Worm (Caenorhabditis elegans) whole organism, L1 larva: ENCODE measurements around the gene dmsr-4.

Experiments
- C04F5.9 ChIP-seq: sonication (generic microtip); optimal IDR thresholded peaks from 2 replicates; lab custom pipeline; 2016; ENCODE audit warnings: missing genetic modification characterization, missing compliant biosample characterization
- C16A3.4 ChIP-seq: fragments of 150-350 bp; optimal IDR thresholded peaks from 2 replicates; lab custom pipeline; 2014; ENCODE audit warnings: missing biosample characterization, missing genetic modification characterization
- C34B4.2 ChIP-seq: sonication (generic microtip); optimal IDR thresholded peaks from 2 replicates; lab custom pipeline; 2017; ENCODE audit warnings: mild to moderate bottlenecking, missing genetic modification characterization, missing compliant biosample characterization
- alr-1 ChIP-seq: fragments of 200-800 bp; sonication (Bioruptor generic); optimal IDR thresholded peaks from 2 replicates; lab custom pipeline; 2018; ENCODE audit warnings: borderline replicate concordance, mild to moderate bottlenecking, missing genetic modification characterization, missing compliant biosample characterization
- ama-1 ChIP-seq: fragments of 150-350 bp; optimal IDR thresholded peaks from 2 replicates; lab custom pipeline; 2014
- blmp-1 ChIP-seq: fragments of 150-350 bp; optimal IDR thresholded peaks from 2 replicates; lab custom pipeline; 2014; ENCODE audit warnings: missing biosample characterization, missing genetic modification characterization
- ceh-63 ChIP-seq: fragments of 200-800 bp; sonication (Bioruptor generic); optimal IDR thresholded peaks from 2 replicates; lab custom pipeline; 2018; ENCODE audit warnings: mild to moderate bottlenecking, missing genetic modification characterization, missing compliant biosample characterization
- ceh-82 ChIP-seq, 3 experiments: fragments of 150-350 bp in 1 of 3; sonication (generic microtip) in 2 of 3; optimal IDR thresholded peaks; 2 replicates each; lab custom pipeline; 2014 to 2017; ENCODE audit warnings: missing biosample characterization in 3 of 3, missing genetic modification characterization in 3 of 3
- ceh-88 ChIP-seq: fragments of 200-800 bp; sonication (Bioruptor generic); IDR thresholded peaks from 2 replicates; pipeline ENCODE4 v1.3.6; 2022; ENCODE audit warnings: missing genetic modification characterization, missing compliant biosample characterization
- ceh-90 ChIP-seq: sonication (generic microtip); optimal IDR thresholded peaks from 2 replicates; lab custom pipeline; 2016; ENCODE audit warnings: missing genetic modification characterization, missing compliant biosample characterization
- dpl-1 ChIP-seq, 3 experiments: fragments of 150-350 bp in 2 of 3; sonication (generic microtip) in 1 of 3; optimal IDR thresholded peaks; 2 replicates each; lab custom pipeline; 2014 to 2017; ENCODE audit warnings: missing biosample characterization in 3 of 3, missing genetic modification characterization in 3 of 3, missing genetic modification reagents in 3 of 3
- efl-1 ChIP-seq, 4 experiments: fragments of 150-350 bp; optimal IDR thresholded peaks in 3 of 4; peaks in 1 of 4; 1 replicate in 1 of 4; 2 replicates in 3 of 4; lab custom pipeline; 2014; ENCODE audit warnings: missing biosample characterization in 2 of 4, missing genetic modification characterization in 2 of 4, missing genetic modification reagents in 2 of 4
- efl-3 ChIP-seq: fragments of 200-800 bp; sonication (Bioruptor generic); optimal IDR thresholded peaks from 2 replicates; lab custom pipeline; 2018; ENCODE audit warnings: mild to moderate bottlenecking, missing genetic modification characterization, missing compliant biosample characterization
- fkh-8 ChIP-seq: sonication (generic microtip); optimal IDR thresholded peaks from 2 replicates; lab custom pipeline; 2016; ENCODE audit warnings: mild to moderate bottlenecking, missing genetic modification characterization, missing compliant biosample characterization
- fos-1 ChIP-seq: fragments of 150-350 bp; optimal IDR thresholded peaks from 2 replicates; lab custom pipeline; 2014; ENCODE audit warnings: missing biosample characterization, missing genetic modification characterization
- grh-1 ChIP-seq: fragments of 200-800 bp; sonication (Bioruptor generic); IDR thresholded peaks from 2 replicates; pipeline ENCODE4 v1.3.6; 2022; ENCODE audit warnings: missing genetic modification reagents, missing genetic modification characterization, missing compliant biosample characterization
- hlh-17 ChIP-seq: fragments of 200-800 bp; sonication (Bioruptor generic); optimal IDR thresholded peaks from 2 replicates; lab custom pipeline; 2018; ENCODE audit warnings: missing genetic modification characterization, mild to moderate bottlenecking, missing compliant biosample characterization, moderate library complexity, borderline replicate concordance
- hpl-2 ChIP-seq: fragments of 150-350 bp; optimal IDR thresholded peaks from 2 replicates; lab custom pipeline; 2014; ENCODE audit warnings: missing biosample characterization, missing genetic modification reagents, missing genetic modification characterization
- lin-13 ChIP-seq: fragments of 150-350 bp; optimal IDR thresholded peaks from 2 replicates; lab custom pipeline; 2014; ENCODE audit warnings: missing biosample characterization, missing genetic modification reagents, missing genetic modification characterization
- lin-14 ChIP-seq: fragments of 200-800 bp; sonication (Bioruptor generic); optimal IDR thresholded peaks from 2 replicates; lab custom pipeline; 2018; ENCODE audit warnings: mild to moderate bottlenecking, missing genetic modification characterization, moderate library complexity, missing compliant biosample characterization
- lin-35 ChIP-seq, 2 experiments: fragments of 150-350 bp; optimal IDR thresholded peaks; 2 replicates each; lab custom pipeline; 2014; ENCODE audit warnings: missing biosample characterization in 2 of 2, missing genetic modification characterization in 2 of 2, missing genetic modification reagents in 2 of 2
- lin-39 ChIP-seq: fragments of 150-350 bp; optimal IDR thresholded peaks from 2 replicates; lab custom pipeline; 2014; ENCODE audit warnings: missing biosample characterization, missing genetic modification reagents, missing genetic modification characterization
- lir-3 ChIP-seq: sonication (generic microtip); optimal IDR thresholded peaks from 2 replicates; lab custom pipeline; 2016; ENCODE audit warnings: mild to moderate bottlenecking, missing genetic modification characterization, moderate library complexity, missing compliant biosample characterization; ENCODE audit not compliant: poor library complexity
- mab-9 ChIP-seq: fragments of 200-800 bp; sonication (Bioruptor generic); IDR thresholded peaks from 2 replicates; pipeline ENCODE4 v1.3.6; 2022; ENCODE audit warnings: missing genetic modification reagents, missing genetic modification characterization, missing compliant biosample characterization
- mef-2 ChIP-seq: fragments of 150-350 bp; optimal IDR thresholded peaks from 2 replicates; lab custom pipeline; 2014; ENCODE audit warnings: missing biosample characterization, missing genetic modification characterization
- mep-1 ChIP-seq: fragments of 150-350 bp; optimal IDR thresholded peaks from 2 replicates; lab custom pipeline; 2014; ENCODE audit warnings: missing biosample characterization, missing genetic modification characterization
- nhr-11 ChIP-seq: fragments of 150-350 bp; optimal IDR thresholded peaks from 2 replicates; lab custom pipeline; 2014; ENCODE audit warnings: missing biosample characterization, missing genetic modification characterization
- nhr-19 ChIP-seq: fragments of 200-800 bp; sonication (Bioruptor generic); conservative IDR thresholded peaks from 2 replicates; pipeline ENCODE4 v1.3.6; 2022; ENCODE audit warnings: missing genetic modification characterization, missing compliant biosample characterization
- nhr-20 ChIP-seq: sonication (generic microtip); optimal IDR thresholded peaks from 2 replicates; lab custom pipeline; 2016; ENCODE audit warnings: mild to moderate bottlenecking, missing genetic modification characterization, missing compliant biosample characterization
- nhr-28 ChIP-seq: fragments of 150-350 bp; optimal IDR thresholded peaks from 2 replicates; lab custom pipeline; 2014; ENCODE audit warnings: missing biosample characterization, missing genetic modification characterization
- nhr-47 ChIP-seq: sonication (generic microtip); optimal IDR thresholded peaks from 2 replicates; lab custom pipeline; 2016; ENCODE audit warnings: mild to moderate bottlenecking, missing genetic modification characterization, moderate library complexity, missing compliant biosample characterization
- nhr-76 ChIP-seq: sonication (generic microtip); optimal IDR thresholded peaks from 2 replicates; lab custom pipeline; 2017; ENCODE audit warnings: missing biosample characterization, missing genetic modification characterization
- nhr-84 ChIP-seq: sonication (generic microtip); optimal IDR thresholded peaks from 2 replicates; lab custom pipeline; 2017; ENCODE audit warnings: missing biosample characterization, missing genetic modification characterization
- nhr-85 ChIP-seq: sonication (generic microtip); peaks from one replicate; lab custom pipeline; 2016; ENCODE audit warnings: missing genetic modification characterization, inconsistent platforms, missing compliant biosample characterization
- nhr-90 ChIP-seq: sonication (generic microtip); optimal IDR thresholded peaks from 2 replicates; lab custom pipeline; 2016; ENCODE audit warnings: mild to moderate bottlenecking, missing genetic modification characterization, missing compliant biosample characterization; ENCODE audit not compliant: poor library complexity
- pag-3 ChIP-seq: sonication (generic microtip); optimal IDR thresholded peaks from 2 replicates; lab custom pipeline; 2017; ENCODE audit warnings: missing genetic modification characterization, mild to moderate bottlenecking, missing compliant biosample characterization, antibody characterized with exemption, borderline replicate concordance; ENCODE audit not compliant: insufficient read depth
- pax-3 ChIP-seq: fragments of 200-800 bp; sonication (Bioruptor generic); optimal IDR thresholded peaks from 2 replicates; lab custom pipeline; 2018; ENCODE audit warnings: mild to moderate bottlenecking, missing genetic modification characterization, moderate library complexity, missing compliant biosample characterization
- pqm-1 ChIP-seq: sonication (generic microtip); optimal IDR thresholded peaks from 3 replicates; lab custom pipeline; 2017; ENCODE audit warnings: missing biosample characterization, missing genetic modification characterization
- rnt-1 ChIP-seq: sonication (generic microtip); optimal IDR thresholded peaks from 2 replicates; lab custom pipeline; 2016; ENCODE audit warnings: mild to moderate bottlenecking, missing genetic modification characterization, moderate library complexity, missing compliant biosample characterization
- skn-1 ChIP-seq: fragments of 150-350 bp; optimal IDR thresholded peaks from 2 replicates; lab custom pipeline; 2014; ENCODE audit warnings: missing biosample characterization, missing genetic modification characterization
- snpc-4 ChIP-seq: fragments of 150-350 bp; optimal IDR thresholded peaks from 2 replicates; lab custom pipeline; 2014; ENCODE audit warnings: missing biosample characterization, missing genetic modification characterization
- sox-4 ChIP-seq: sonication (generic microtip); optimal IDR thresholded peaks from 2 replicates; lab custom pipeline; 2016; ENCODE audit warnings: missing genetic modification characterization, missing compliant biosample characterization
- sup-37 ChIP-seq: fragments of 200-800 bp; sonication (Bioruptor generic); optimal IDR thresholded peaks from 2 replicates; lab custom pipeline; 2018; ENCODE audit warnings: mild to moderate bottlenecking, missing genetic modification characterization, missing compliant biosample characterization
- swsn-7 ChIP-seq: sonication (generic microtip); optimal IDR thresholded peaks from 2 replicates; lab custom pipeline; 2016; ENCODE audit warnings: missing genetic modification characterization, missing compliant biosample characterization
- tbx-2 ChIP-seq: sonication (generic microtip); optimal IDR thresholded peaks from 2 replicates; lab custom pipeline; 2016; ENCODE audit warnings: missing genetic modification characterization, missing compliant biosample characterization
- unc-130 ChIP-seq: fragments of 150-350 bp; optimal IDR thresholded peaks from 2 replicates; lab custom pipeline; 2017; ENCODE audit warnings: missing biosample characterization, missing genetic modification characterization, inconsistent platforms
- unc-62 ChIP-seq: fragments of 150-350 bp; optimal IDR thresholded peaks from 2 replicates; lab custom pipeline; 2014; ENCODE audit warnings: missing biosample characterization, missing genetic modification reagents, missing genetic modification characterization
- unc-86 ChIP-seq: sonication (generic microtip); optimal IDR thresholded peaks from 2 replicates; lab custom pipeline; 2016; ENCODE audit warnings: missing genetic modification characterization, missing compliant biosample characterization
- xbp-1 ChIP-seq: sonication (generic microtip); optimal IDR thresholded peaks from 2 replicates; lab custom pipeline; 2016; ENCODE audit warnings: missing genetic modification characterization, missing compliant biosample characterization
- zip-4 ChIP-seq: fragments of 200-800 bp; sonication (Bioruptor generic); optimal IDR thresholded peaks from 2 replicates; lab custom pipeline; 2018; ENCODE audit warnings: mild to moderate bottlenecking, missing genetic modification characterization, moderate library complexity, missing compliant biosample characterization
- ztf-4 ChIP-seq: fragments of 150-350 bp; optimal IDR thresholded peaks from 2 replicates; lab custom pipeline; 2014; ENCODE audit warnings: missing biosample characterization, missing genetic modification characterization

Gene dmsr-4

DNA sequence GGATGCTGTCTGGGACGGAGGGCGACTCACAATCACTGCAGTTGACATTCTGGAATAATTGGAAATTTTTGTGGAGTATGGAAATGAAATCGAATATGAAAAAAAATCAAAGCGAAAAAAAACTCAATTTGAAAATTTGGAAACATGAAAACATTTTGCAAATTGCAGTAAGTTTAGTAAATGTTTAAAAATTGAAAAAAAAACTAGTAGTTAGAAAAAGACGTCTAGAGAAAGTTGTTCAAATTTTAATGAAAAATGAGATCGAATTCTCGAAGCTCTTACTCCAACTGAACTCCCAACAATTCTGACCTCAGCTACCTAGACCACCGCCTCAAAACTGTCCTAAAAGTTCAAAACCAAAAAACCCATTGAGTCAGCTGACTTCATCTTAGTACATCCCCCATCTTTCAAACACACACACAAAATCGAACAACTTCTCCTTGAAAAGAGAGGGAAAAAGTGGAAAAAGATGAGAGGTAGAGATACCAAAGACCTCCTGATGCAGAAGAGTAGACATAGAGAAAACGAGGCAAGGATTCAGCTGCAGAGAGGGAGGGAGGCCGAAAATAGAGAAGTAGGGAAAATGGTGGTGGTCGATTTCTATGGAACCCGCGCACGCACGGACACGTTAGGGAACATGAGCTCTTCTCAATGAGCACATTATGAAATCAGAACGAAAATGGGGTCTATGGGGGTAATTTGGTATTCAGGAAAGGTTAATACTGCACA is 33.7 kb downstream of the dmsr-4 start, which contains the start of gene K01A2.10:
K01A2.10 (minus strand) TSS at position 51 of the 729 bp plus-strand sequence.
- TF ChIP-seq lin-39 (no peak), ceh-82 (tag; optimal IDR thresholded peaks at IDR 0.05; lab: Kevin White, UChicago) (peak; percentile 3 to 58 (median 17)), sox-4 (no peak), xbp-1 (tag; lab: Kevin White, UChicago) (peak; percentile 18), unc-62 (no peak), sup-37 (no peak), nhr-90 (tag; lab: Kevin White, UChicago) (no peak), efl-1 (optimal IDR thresholded peaks at IDR 0.05; lab: Kevin White, UChicago) (peak; percentile 37 to 49), efl-1 (GFP tag; optimal IDR thresholded peaks at IDR 0.05 in 1 of 2; lab: Kevin White, UChicago) (peak; percentile 38 to 93), fkh-8 (tag; lab: Kevin White, UChicago) (peak; percentile 51), nhr-20 (peak; percentile 63), lin-35 (GFP tag; optimal IDR thresholded peaks at IDR 0.05; lab: Kevin White, UChicago) (peak; percentile 39 to 56), nhr-76 (no peak), fos-1 (tag; lab: Kevin White, UChicago) (peak; percentile 47), ceh-90 (no peak), hlh-17 (GFP tag; lab: Kevin White, UChicago) (no peak), nhr-28 (tag; lab: Kevin White, UChicago) (no peak), skn-1 (tag; lab: Kevin White, UChicago) (peak; percentile 56), lin-14 (GFP tag; lab: Kevin White, UChicago) (peak; percentile 93), zip-4 (GFP tag; lab: Kevin White, UChicago) (no peak), ceh-63 (GFP tag; lab: Kevin White, UChicago) (no peak), ztf-4 (no peak), C34B4.2 (tag; lab: Kevin White, UChicago) (no peak), tbx-2 (tag; lab: Kevin White, UChicago) (no peak), mab-9 (GFP tag; lab: Robert Waterston, UW) (no peak), nhr-84 (no peak), mep-1 (tag; lab: Kevin White, UChicago) (peak; percentile 80), dpl-1 (GFP tag; optimal IDR thresholded peaks at IDR 0.05; lab: Kevin White, UChicago) (peak; percentile 5 to 60 (median 55)), swsn-7 (tag; lab: Kevin White, UChicago) (peak; percentile 37), grh-1 (no peak), unc-86 (tag; lab: Kevin White, UChicago) (no peak), rnt-1 (tag; lab: Kevin White, UChicago) (peak; percentile 65), ceh-88 (GFP tag; lab: Robert Waterston, UW) (no peak), nhr-11 (tag; lab: Kevin White, UChicago) (no peak), lir-3 (tag; lab: Kevin White, UChicago) (no peak), hpl-2 (GFP tag; lab: Kevin White, UChicago) (no peak), C16A3.4 (tag; lab: Kevin White, UChicago) (peak; percentile 24), snpc-4 (no peak), nhr-85 (peak; percentile 37), efl-3 (GFP tag; lab: Kevin White, UChicago) (no peak), lin-13 (GFP tag; lab: Kevin White, UChicago) (peak; percentile 17), pag-3 (tag; lab: Kevin White, UChicago) (no peak), mef-2 (tag; lab: Kevin White, UChicago) (no peak), nhr-19 (GFP tag; lab: Robert Waterston, UW) (no peak), ama-1 (peak; percentile 13), blmp-1 (tag; lab: Kevin White, UChicago) (peak; percentile 94), alr-1 (no peak), pqm-1 (no peak), C04F5.9 (tag; lab: Kevin White, UChicago) (no peak), unc-130 (tag; lab: Kevin White, UChicago) (peak; percentile 43), nhr-47 (tag; lab: Kevin White, UChicago) (peak; percentile 19), pax-3 (tag; lab: Kevin White, UChicago) (no peak)
